Fruit fly (Drosophila melanogaster): Measurements from ENCODE around the gene CG9330.

The CG9330 gene

DNA sequence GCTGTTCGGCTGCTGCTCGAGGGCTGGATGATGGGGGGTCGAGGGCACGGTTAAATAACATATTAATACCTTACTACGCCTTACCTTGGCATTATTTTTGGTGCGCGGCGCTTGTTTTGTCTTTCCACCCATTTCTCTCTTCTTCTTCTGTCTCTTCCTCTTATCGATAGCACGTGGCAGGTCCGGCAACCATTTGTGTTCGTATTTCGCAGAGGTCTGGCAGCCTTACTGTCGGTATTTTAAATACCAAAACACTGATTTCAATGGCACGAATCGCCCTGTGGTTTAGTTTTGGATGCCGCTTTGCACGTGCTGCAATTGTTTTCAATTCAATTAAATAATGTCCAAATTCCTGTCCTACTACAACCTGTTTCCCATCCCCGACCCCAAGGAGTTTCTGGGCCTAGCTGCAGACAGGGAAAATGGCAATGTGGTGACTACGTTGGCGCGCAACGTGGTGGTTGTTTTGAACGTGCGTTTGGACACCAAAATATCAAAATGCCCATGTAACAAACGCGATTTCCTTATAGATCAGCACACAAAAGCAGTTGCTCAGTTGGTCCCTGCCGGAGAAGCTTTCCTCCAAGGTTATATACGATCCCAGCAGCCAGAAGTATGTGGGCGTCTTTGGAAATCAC lies 33.8 kb upstream of the CG9330 start, which contains the start of the genes Ltn1 and CG9300 (continued):
- no peak for TF ChIP-seq CG2129 (GFP tag; IDR thresholded peaks at IDR 0.05; ENCODE audit: partially characterized antibody)
- TF ChIP-seq CrebB (tag; optimal IDR thresholded peaks at IDR 0.05) = peak; percentile 41
- TF ChIP-seq Lhr (GFP tag; optimal IDR thresholded peaks at IDR 0.05) = peak; percentile 66
- peak; percentile 18 for TF ChIP-seq CG3163 (GFP tag; optimal IDR thresholded peaks at IDR 0.05)
- TF ChIP-seq CG3065 (GFP tag; optimal IDR thresholded peaks at IDR 0.05) = no peak
- peak; percentile 40; the same call in 1 of the 2 replicates for TF ChIP-seq sens-2 (GFP tag; IDR thresholded peaks at IDR 0.05)
- peak; percentile 56 for TF ChIP-seq knrl (GFP tag; IDR thresholded peaks at IDR 0.05; ENCODE audit: partially characterized antibody)
- no peak for TF ChIP-seq cg (GFP tag; optimal IDR thresholded peaks at IDR 0.05)
- TF ChIP-seq nerfin-1 (tag; optimal IDR thresholded peaks at IDR 0.05) = no peak
- TF ChIP-seq luna (GFP tag; optimal IDR thresholded peaks at IDR 0.05) = no peak
- no peak for TF ChIP-seq CG11247 (GFP tag; IDR thresholded peaks at IDR 0.05)
- 0 out of 3 replicates have a peak, but pooled peaks have one; percentile 33 for TF ChIP-seq mld (GFP tag; IDR thresholded peaks at IDR 0.05; ENCODE audit: partially characterized antibody)
- TF ChIP-seq CG9817 (tag; optimal IDR thresholded peaks at IDR 0.05) = peak; percentile 6
- TF ChIP-seq CG3281 (GFP tag; optimal IDR thresholded peaks at IDR 0.05) = no peak
- TF ChIP-seq CG17186 (GFP tag; optimal IDR thresholded peaks at IDR 0.05) = peak; percentile 79
- no peak for TF ChIP-seq CG31441 (GFP tag; IDR thresholded peaks at IDR 0.05)
- no peak for TF ChIP-seq CG14050 (GFP tag; IDR thresholded peaks at IDR 0.05)
- TF ChIP-seq CG3838 (GFP tag; optimal IDR thresholded peaks at IDR 0.05) = peak; percentile 10
- TF ChIP-seq twi (tag; optimal IDR thresholded peaks at IDR 0.05) = no peak
- TF ChIP-seq Blimp-1 (GFP tag; optimal IDR thresholded peaks at IDR 0.05) = no peak
- TF ChIP-seq CG10431 (GFP tag; optimal IDR thresholded peaks at IDR 0.05) = peak; percentile 29
- TF ChIP-seq Dip3 (GFP tag; optimal IDR thresholded peaks at IDR 0.05) = no peak
- no peak for TF ChIP-seq GATAe (GFP tag; conservative IDR thresholded peaks at IDR 0.05)
- TF ChIP-seq Fer1 (GFP tag; optimal IDR thresholded peaks at IDR 0.05) = no peak
- no peak for TF ChIP-seq Lpt (GFP tag; optimal IDR thresholded peaks at IDR 0.05)
- TF ChIP-seq sug (tag; optimal IDR thresholded peaks at IDR 0.05) = no peak
- TF ChIP-seq Dfd (GFP tag; optimal IDR thresholded peaks at IDR 0.05) = no peak
- peak; percentile 31 for TF ChIP-seq tx (GFP tag; optimal IDR thresholded peaks at IDR 0.05)
- no peak for TF ChIP-seq B-H2 (GFP tag; optimal IDR thresholded peaks at IDR 0.05)
- TF ChIP-seq Gug (GFP tag; IDR thresholded peaks at IDR 0.05) = no peak
- TF ChIP-seq shn (GFP tag; optimal IDR thresholded peaks at IDR 0.05) = peak; percentile 30
- peak; percentile 63; the same call in 1 of the 2 replicates for TF ChIP-seq CG32532 (GFP tag; IDR thresholded peaks at IDR 0.05)
- TF ChIP-seq Elba2 (GFP tag; optimal IDR thresholded peaks at IDR 0.05) = no peak
- TF ChIP-seq CkIIα-i1 (GFP tag; IDR thresholded peaks at IDR 0.05) = no peak
- no peak for TF ChIP-seq CG15696 (tag; optimal IDR thresholded peaks at IDR 0.05)
- TF ChIP-seq CG30403 (GFP tag; optimal IDR thresholded peaks at IDR 0.05) = peak; percentile 23
- TF ChIP-seq ab (GFP tag; optimal IDR thresholded peaks at IDR 0.05) = no peak
- TF ChIP-seq Side (GFP tag; optimal IDR thresholded peaks at IDR 0.05) = peak; percentile 46
- no peak for TF ChIP-seq CG17361 (GFP tag; IDR thresholded peaks at IDR 0.05)
- TF ChIP-seq Dll (GFP tag; IDR thresholded peaks at IDR 0.05; ENCODE audit: partially characterized antibody) = 0 out of 4 replicates have a peak, but pooled peaks have one; percentile 42
- no peak for TF ChIP-seq prd (optimal IDR thresholded peaks at IDR 0.05)
- peak; percentile 33; the same call in 1 of the 3 replicates for TF ChIP-seq prd (GFP tag; IDR thresholded peaks at IDR 0.05)
- TF ChIP-seq insv (GFP tag; optimal IDR thresholded peaks at IDR 0.05) = peak in 1 of 2 experiments; percentile 55
- peak; percentile 32; the same call in 1 of the 3 replicates for TF ChIP-seq CG34224 (GFP tag; IDR thresholded peaks at IDR 0.05; ENCODE audit: partially characterized antibody)
- peak; percentile 93 for TF ChIP-seq CG34422 (GFP tag; IDR thresholded peaks at IDR 0.05)
- TF ChIP-seq CG8089 (GFP tag; optimal IDR thresholded peaks at IDR 0.05) = no peak
- peak; percentile 28 for TF ChIP-seq her (GFP tag; optimal IDR thresholded peaks at IDR 0.05)
- no peak for TF ChIP-seq PHDP (tag; optimal IDR thresholded peaks at IDR 0.05)
- TF ChIP-seq oc (tag; optimal IDR thresholded peaks at IDR 0.05) = no peak
- no peak for TF ChIP-seq Atf6 (GFP tag; IDR thresholded peaks at IDR 0.05)
